Worm (Caenorhabditis elegans) whole organism, L4 larva: Measurements from ENCODE around the gene W05H9.4.

Source experiments
- F10B5.3 ChIP-seq: sonication (generic microtip); optimal IDR thresholded peaks from 2 replicates; lab custom pipeline; 2016; ENCODE audit warnings: mild to moderate bottlenecking, missing genetic modification characterization, missing compliant biosample characterization
- F26F4.8 ChIP-seq: fragments of 200-800 bp; sonication (Bioruptor generic); conservative IDR thresholded peaks from 2 replicates; pipeline ENCODE4 v1.3.6; 2022; ENCODE audit warnings: missing genetic modification characterization, missing compliant biosample characterization
- F37D6.2 ChIP-seq: sonication (generic microtip); optimal IDR thresholded peaks from 2 replicates; lab custom pipeline; 2016; ENCODE audit warnings: mild to moderate bottlenecking, missing genetic modification characterization, missing compliant biosample characterization
- F44E2.7 ChIP-seq: fragments of 200-800 bp; sonication (Bioruptor generic); IDR thresholded peaks from 2 replicates; pipeline ENCODE4 v2.1.2; 2022; ENCODE audit warnings: missing genetic modification characterization, missing compliant biosample characterization
- F49E8.2 ChIP-seq: sonication (generic microtip); optimal IDR thresholded peaks from 2 replicates; lab custom pipeline; 2016; ENCODE audit warnings: missing compliant biosample characterization, mild to moderate bottlenecking, missing genetic modification characterization, borderline replicate concordance
- Y105C5A.15 ChIP-seq: fragments of 200-800 bp; sonication (Bioruptor generic); IDR thresholded peaks from 2 replicates; pipeline ENCODE4 v1.3.6; 2022; ENCODE audit warnings: missing genetic modification characterization, missing compliant biosample characterization
- Y5F2A.4 ChIP-seq: fragments of 200-800 bp; sonication (Bioruptor generic); optimal IDR thresholded peaks from 2 replicates; lab custom pipeline; 2018; ENCODE audit warnings: mild to moderate bottlenecking, missing genetic modification characterization, missing compliant biosample characterization
- ZK546.5 ChIP-seq, 2 experiments: sonication (generic microtip); optimal IDR thresholded peaks; 2 replicates each; lab custom pipeline; 2017; ENCODE audit warnings: missing biosample characterization in 2 of 2, missing genetic modification characterization in 2 of 2
- aha-1 ChIP-seq: fragments of 150-350 bp; peaks from one replicate; lab custom pipeline; 2014; ENCODE audit warnings: missing biosample characterization, missing genetic modification characterization
- ama-1 ChIP-seq: fragments of 150-350 bp; optimal IDR thresholded peaks from 2 replicates; lab custom pipeline; 2014; ENCODE audit warnings: inconsistent platforms, mixed read lengths
- arid-1 ChIP-seq: fragments of 200-800 bp; sonication (Bioruptor generic); conservative IDR thresholded peaks from 2 replicates; pipeline ENCODE4 v1.3.6; 2022; ENCODE audit warnings: missing genetic modification reagents, missing genetic modification characterization, missing compliant biosample characterization
- attf-4 ChIP-seq: sonication (generic microtip); optimal IDR thresholded peaks from 3 replicates; lab custom pipeline; 2017; ENCODE audit warnings: missing biosample characterization, missing genetic modification characterization
- ceh-28 ChIP-seq: fragments of 150-350 bp; optimal IDR thresholded peaks from 2 replicates; lab custom pipeline; 2014; ENCODE audit warnings: missing biosample characterization, missing genetic modification reagents, missing genetic modification characterization
- ceh-44 ChIP-seq: fragments of 200-800 bp; sonication (Bioruptor generic); IDR thresholded peaks from 2 replicates; pipeline ENCODE4 v1.3.6; 2022; ENCODE audit warnings: missing genetic modification reagents, missing genetic modification characterization, missing compliant biosample characterization
- ces-1 ChIP-seq: fragments of 150-350 bp; sonication (generic microtip); optimal IDR thresholded peaks from 4 replicates; lab custom pipeline; 2014; ENCODE audit warnings: missing biosample characterization, missing genetic modification reagents, missing genetic modification characterization
- dmd-6 ChIP-seq: fragments of 200-800 bp; sonication (Bioruptor generic); IDR thresholded peaks from 2 replicates; pipeline ENCODE4 v1.3.6; 2022; ENCODE audit warnings: missing genetic modification reagents, missing genetic modification characterization, missing compliant biosample characterization
- dmd-8 ChIP-seq: fragments of 200-800 bp; sonication (Bioruptor generic); IDR thresholded peaks from 2 replicates; pipeline ENCODE4 v1.3.6; 2022; ENCODE audit warnings: missing genetic modification characterization, missing compliant biosample characterization
- duxl-1 ChIP-seq: sonication (generic microtip); optimal IDR thresholded peaks from 2 replicates; lab custom pipeline; 2016; ENCODE audit warnings: mild to moderate bottlenecking, missing genetic modification characterization, moderate library complexity, missing compliant biosample characterization; ENCODE audit not compliant: poor library complexity
- dve-1 ChIP-seq: sonication (generic microtip); optimal IDR thresholded peaks from 2 replicates; lab custom pipeline; 2017; ENCODE audit warnings: antibody characterized with exemption, mild to moderate bottlenecking, missing genetic modification characterization, missing compliant biosample characterization; ENCODE audit not compliant: insufficient read depth
- fkh-10 ChIP-seq: fragments of 150-350 bp; optimal IDR thresholded peaks from 2 replicates; lab custom pipeline; 2014; ENCODE audit warnings: missing biosample characterization, missing genetic modification reagents, missing genetic modification characterization
- fos-1 ChIP-seq: fragments of 150-350 bp; optimal IDR thresholded peaks from 2 replicates; lab custom pipeline; 2014; ENCODE audit warnings: missing biosample characterization, missing genetic modification characterization
- gei-8 ChIP-seq: fragments of 200-800 bp; sonication (Bioruptor generic); optimal IDR thresholded peaks from 2 replicates; lab custom pipeline; 2018; ENCODE audit warnings: mild to moderate bottlenecking, missing genetic modification characterization, missing compliant biosample characterization
- hlh-11 ChIP-seq: fragments of 200-800 bp; sonication (Bioruptor generic); optimal IDR thresholded peaks from 2 replicates; lab custom pipeline; 2018; ENCODE audit warnings: mild to moderate bottlenecking, missing genetic modification characterization, missing compliant biosample characterization
- hlh-30 ChIP-seq: sonication (generic microtip); optimal IDR thresholded peaks from 2 replicates; lab custom pipeline; 2017; ENCODE audit warnings: antibody characterized with exemption, mild to moderate bottlenecking, missing genetic modification characterization, missing compliant biosample characterization; ENCODE audit not compliant: insufficient read depth
- hmg-1.1 ChIP-seq: fragments of 200-800 bp; sonication (Bioruptor generic); IDR thresholded peaks from 2 replicates; pipeline ENCODE4 v1.3.6; 2022; ENCODE audit warnings: missing genetic modification reagents, missing genetic modification characterization, missing compliant biosample characterization
- lim-7 ChIP-seq: fragments of 200-800 bp; sonication (Bioruptor generic); IDR thresholded peaks from 2 replicates; pipeline ENCODE4 v1.3.6; 2022; ENCODE audit warnings: missing genetic modification characterization, missing compliant biosample characterization
- lin-15B ChIP-seq: fragments of 150-350 bp; sonication (generic microtip); optimal IDR thresholded peaks from 3 replicates; lab custom pipeline; 2014; ENCODE audit warnings: missing biosample characterization, missing genetic modification characterization
- lir-3 ChIP-seq: sonication (generic microtip); optimal IDR thresholded peaks from 2 replicates; lab custom pipeline; 2016; ENCODE audit warnings: mild to moderate bottlenecking, missing genetic modification characterization, missing compliant biosample characterization
- lsy-2 ChIP-seq, 2 experiments: fragments of 150-350 bp in 1 of 2; sonication (generic microtip) in 1 of 2; optimal IDR thresholded peaks; 2 replicates each; lab custom pipeline; 2014 to 2017; ENCODE audit warnings: missing biosample characterization in 2 of 2, missing genetic modification characterization in 2 of 2
- madf-5 ChIP-seq, 2 experiments: fragments of 200-800 bp; sonication (Bioruptor generic); IDR thresholded peaks; 2 replicates each; pipeline ENCODE4 v1.3.6; 2022; ENCODE audit warnings: missing compliant biosample characterization in 2 of 2, missing genetic modification characterization in 2 of 2
- madf-9 ChIP-seq: fragments of 200-800 bp; sonication (Bioruptor generic); conservative IDR thresholded peaks from 2 replicates; pipeline ENCODE4 v1.3.6; 2022; ENCODE audit warnings: missing genetic modification reagents, missing genetic modification characterization, missing compliant biosample characterization
- mdl-1 ChIP-seq, 2 experiments: fragments of 150-350 bp in 1 of 2; sonication (generic microtip) in 1 of 2; optimal IDR thresholded peaks; 2 replicates each; lab custom pipeline; 2014 to 2017; ENCODE audit warnings: missing biosample characterization in 2 of 2, missing genetic modification characterization in 2 of 2
- mep-1 ChIP-seq: fragments of 150-350 bp; sonication (generic microtip); optimal IDR thresholded peaks from 3 replicates; lab custom pipeline; 2014; ENCODE audit warnings: missing biosample characterization, missing genetic modification characterization
- mes-2 ChIP-seq: sonication (generic microtip); optimal IDR thresholded peaks from 2 replicates; lab custom pipeline; 2016; ENCODE audit warnings: missing genotype, mild to moderate bottlenecking, missing genetic modification characterization, missing compliant biosample characterization; ENCODE audit not compliant: poor library complexity, severe bottlenecking
- nhr-11 ChIP-seq: fragments of 150-350 bp; optimal IDR thresholded peaks from 2 replicates; lab custom pipeline; 2014; ENCODE audit warnings: missing biosample characterization, missing genetic modification characterization
- nhr-25 ChIP-seq: sonication (generic microtip); optimal IDR thresholded peaks from 2 replicates; lab custom pipeline; 2017; ENCODE audit warnings: missing genetic modification characterization, mild to moderate bottlenecking, missing compliant biosample characterization, antibody characterized with exemption, moderate library complexity, borderline replicate concordance; ENCODE audit not compliant: insufficient read depth
- nhr-41 ChIP-seq: fragments of 200-800 bp; sonication (Bioruptor generic); IDR thresholded peaks from 2 replicates; pipeline ENCODE4 v1.3.6; 2022; ENCODE audit warnings: missing genetic modification reagents, missing genetic modification characterization, missing compliant biosample characterization
- nhr-77 ChIP-seq: fragments of 150-350 bp; optimal IDR thresholded peaks from 2 replicates; lab custom pipeline; 2014; ENCODE audit warnings: missing biosample characterization, missing genetic modification characterization
- rbr-2 ChIP-seq: sonication (generic microtip); optimal IDR thresholded peaks from 2 replicates; lab custom pipeline; 2016; ENCODE audit warnings: missing genotype, missing genetic modification characterization, missing compliant biosample characterization
- snpc-1.2 ChIP-seq: fragments of 200-800 bp; sonication (Bioruptor generic); IDR thresholded peaks from 2 replicates; pipeline ENCODE4 v1.3.6; 2022; ENCODE audit warnings: missing genetic modification reagents, missing genetic modification characterization, missing compliant biosample characterization
- spr-1 ChIP-seq: sonication (generic microtip); optimal IDR thresholded peaks from 2 replicates; lab custom pipeline; 2016; ENCODE audit warnings: mild to moderate bottlenecking, missing genetic modification characterization, missing compliant biosample characterization
- unc-62 ChIP-seq, 3 experiments: fragments of 150-350 bp in 1 of 3; sonication (generic microtip); optimal IDR thresholded peaks in 2 of 3; peaks in 1 of 3; 1 replicate in 1 of 3; 2 replicates in 2 of 3; lab custom pipeline; 2014 to 2017; ENCODE audit warnings: missing biosample characterization in 3 of 3, missing genetic modification characterization in 3 of 3, missing genetic modification reagents in 3 of 3, missing genotype in 1 of 3
- vab-7 ChIP-seq: fragments of 200-800 bp; sonication (Bioruptor generic); IDR thresholded peaks from 2 replicates; pipeline ENCODE4 v1.3.6; 2022; ENCODE audit warnings: missing genetic modification reagents, missing genetic modification characterization, missing compliant biosample characterization
- zfp-3 ChIP-seq: fragments of 200-800 bp; sonication (Bioruptor generic); conservative IDR thresholded peaks from 2 replicates; pipeline ENCODE4 v1.3.6; 2022; ENCODE audit warnings: missing genetic modification reagents, missing genetic modification characterization, missing compliant biosample characterization

W05H9.4 gene

DNA sequence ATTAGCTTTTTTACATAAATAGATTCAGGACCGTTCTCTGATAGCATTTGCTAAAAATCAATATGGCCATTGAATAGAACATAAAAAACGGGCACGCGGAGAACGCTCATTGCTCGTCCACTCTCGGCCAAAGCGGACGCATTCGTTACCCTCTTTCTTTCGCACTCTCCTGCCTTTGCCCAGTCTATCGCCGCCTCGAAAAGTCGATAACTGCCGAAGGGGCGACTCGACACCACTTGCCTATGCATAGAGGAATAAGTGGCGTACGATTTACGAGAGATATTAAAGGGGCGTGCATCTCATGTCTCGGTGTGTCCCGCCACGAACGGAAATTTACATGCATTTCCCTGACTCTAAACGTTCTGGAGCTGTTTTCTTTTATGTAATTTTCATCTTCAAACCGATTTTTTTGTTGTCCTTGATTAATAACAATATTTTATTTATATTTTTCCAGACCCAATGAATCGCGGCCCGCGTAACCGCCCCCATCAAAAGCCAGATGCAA is at the start of gene W05H9.4:
Gene W05H9.4 (plus strand): TSS at position 455 of the 505 bp plus-strand sequence.
- peak; percentile 65 for TF ChIP-seq ceh-28
- TF ChIP-seq nhr-25 (tag; lab: Kevin White, UChicago) = peak; percentile 2
- peak; percentile 44 for TF ChIP-seq mep-1 (tag; lab: Kevin White, UChicago)
- no peak for TF ChIP-seq madf-5 (GFP tag; IDR thresholded peaks at IDR 0.05; lab: Robert Waterston, UW)
- TF ChIP-seq hlh-30 (tag; lab: Kevin White, UChicago) = peak; percentile 74
- 0 out of 2 replicates have a peak, but pooled peaks have one; percentile 8 for TF ChIP-seq snpc-1.2 (GFP tag; lab: Robert Waterston, UW)
- TF ChIP-seq F10B5.3 = no peak
- TF ChIP-seq ceh-44 (GFP tag; lab: Robert Waterston, UW) = no peak
- peak; percentile 53 for TF ChIP-seq hlh-11 (tag; lab: Kevin White, UChicago)
- no peak for TF ChIP-seq gei-8 (GFP tag; lab: Kevin White, UChicago)
- peak; percentile 48 for TF ChIP-seq rbr-2 (tag; lab: Kevin White, UChicago)
- TF ChIP-seq dve-1 (tag; lab: Kevin White, UChicago) = peak; percentile 22
- TF ChIP-seq mes-2 (tag; lab: Kevin White, UChicago) = peak; percentile 39
- peak in 1 of 2 experiments; percentile 44 for TF ChIP-seq lsy-2 (tag; optimal IDR thresholded peaks at IDR 0.05; lab: Kevin White, UChicago)
- TF ChIP-seq mdl-1 (tag; optimal IDR thresholded peaks at IDR 0.05; lab: Kevin White, UChicago) = peak in 1 of 2 experiments; percentile 33
- peak; percentile 47; the same call in 1 of the 2 replicates for TF ChIP-seq hmg-1.1 (GFP tag; lab: Robert Waterston, UW)
- no peak for TF ChIP-seq ces-1 (GFP tag; lab: Kevin White, UChicago)
- TF ChIP-seq F26F4.8 = no peak
- TF ChIP-seq Y105C5A.15 = no peak
- peak; percentile 8; the same call in 1 of the 2 replicates for TF ChIP-seq dmd-6 (GFP tag; lab: Robert Waterston, UW)
- no peak for TF ChIP-seq nhr-41 (GFP tag; lab: Robert Waterston, UW)
- TF ChIP-seq nhr-77 = no peak
- peak; percentile 97 for TF ChIP-seq aha-1 (tag; lab: Kevin White, UChicago)

DNA sequence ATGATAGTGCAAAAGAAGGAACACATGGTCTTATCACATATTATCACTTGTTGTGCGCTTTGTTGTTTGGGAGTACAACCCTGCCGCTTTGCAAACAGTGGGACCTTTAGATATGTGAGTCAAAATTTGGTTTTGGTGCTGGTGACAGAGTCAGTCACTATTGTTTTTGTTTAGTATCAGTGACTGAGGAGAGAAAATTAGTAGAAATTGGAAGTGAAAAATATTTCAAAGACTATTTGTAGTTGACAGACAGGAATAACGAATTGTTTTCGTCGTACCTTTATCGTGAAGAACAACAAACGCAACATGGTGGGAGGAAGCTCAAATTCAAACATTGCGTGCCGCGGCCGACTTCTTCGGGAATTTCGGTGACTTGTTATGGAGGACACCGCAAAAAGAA is 46.9 kb upstream of the W05H9.4 start, which contains the start of gene lrch-1:
Gene lrch-1 (minus strand): TSS at position 101 of the 400 bp plus-strand sequence.
- peak; percentile 2 for TF ChIP-seq aha-1 (tag; lab: Kevin White, UChicago)
- no peak for TF ChIP-seq F37D6.2 (tag; lab: Kevin White, UChicago)
- TF ChIP-seq, all 104 proteins: peak for 1

- no peak for TF ChIP-seq Y5F2A.4 (GFP tag; lab: Kevin White, UChicago)
- peak; percentile 89 for TF ChIP-seq vab-7 (GFP tag; lab: Robert Waterston, UW)
- TF ChIP-seq lin-15B (tag; lab: Kevin White, UChicago) = no peak
- no peak for TF ChIP-seq attf-4 (tag; lab: Kevin White, UChicago)
- TF ChIP-seq fos-1 (tag; lab: Kevin White, UChicago) = no peak
- TF ChIP-seq ceh-44 (GFP tag; lab: Robert Waterston, UW) = peak; percentile 76; the same call in 1 of the 2 replicates
- peak; percentile 55 for TF ChIP-seq hlh-11 (tag; lab: Kevin White, UChicago)
- 0 out of 4 replicates have a peak, but pooled peaks have one; percentile 26 to 71 for TF ChIP-seq madf-5 (GFP tag; IDR thresholded peaks at IDR 0.05; lab: Robert Waterston, UW)
- no peak for TF ChIP-seq nhr-11 (tag; lab: Kevin White, UChicago)
- peak; percentile 62; the same call in 1 of the 2 replicates for TF ChIP-seq F44E2.7
- TF ChIP-seq dmd-6 (GFP tag; lab: Robert Waterston, UW) = peak; percentile 34; the same call in 1 of the 2 replicates
- TF ChIP-seq zfp-3 (GFP tag; lab: Robert Waterston, UW) = no peak
- peak; percentile 61 for TF ChIP-seq rbr-2 (tag; lab: Kevin White, UChicago)
- peak; percentile 83 for TF ChIP-seq lim-7 (GFP tag; lab: Robert Waterston, UW)
- TF ChIP-seq dmd-8 (GFP tag; lab: Robert Waterston, UW) = 0 out of 2 replicates have a peak, but pooled peaks have one; percentile 63
- peak; percentile 68 for TF ChIP-seq lir-3
- no peak for TF ChIP-seq unc-62 (GFP tag; optimal IDR thresholded peaks at IDR 0.05 in 1 of 2; lab: Kevin White, UChicago)
- no peak for TF ChIP-seq unc-62 (tag; optimal IDR thresholded peaks at IDR 0.05; lab: Kevin White, UChicago)
- TF ChIP-seq madf-9 (GFP tag; lab: Robert Waterston, UW) = peak; percentile 56
- TF ChIP-seq duxl-1 (tag; lab: Kevin White, UChicago) = peak; percentile 68
- TF ChIP-seq spr-1 = peak; percentile 26
- TF ChIP-seq ZK546.5 (tag; optimal IDR thresholded peaks at IDR 0.05; lab: Kevin White, UChicago) = no peak
- TF ChIP-seq F49E8.2 (tag; lab: Kevin White, UChicago) = peak; percentile 3
- TF ChIP-seq Y105C5A.15 = peak; percentile 57; the same call in 1 of the 2 replicates
- no peak for TF ChIP-seq fkh-10 (GFP tag; lab: Kevin White, UChicago)
- no peak for TF ChIP-seq ama-1
- no peak; the same call in 1 of the 2 replicates for TF ChIP-seq arid-1 (GFP tag; lab: Robert Waterston, UW)
Observed at ce11 chrX:6219892-6220291, 43.6 kb upstream of the W05H9.4 start.
